Worm (Caenorhabditis elegans) whole organism, L4 larva: Measurements from ENCODE around the gene mtl-1.
A peak's percentile ranks its signal among the peaks of the same experiment; 100 is the strongest.

ENCODE experiments used
- F10B5.3 ChIP-seq: sonication (generic microtip); optimal IDR thresholded peaks from 2 replicates; lab custom pipeline; 2016; ENCODE audit warnings: mild to moderate bottlenecking, missing genetic modification characterization, missing compliant biosample characterization
- F26F4.8 ChIP-seq: fragments of 200-800 bp; sonication (Bioruptor generic); conservative IDR thresholded peaks from 2 replicates; pipeline ENCODE4 v1.3.6; 2022; ENCODE audit warnings: missing genetic modification characterization, missing compliant biosample characterization
- F37D6.2 ChIP-seq: sonication (generic microtip); optimal IDR thresholded peaks from 2 replicates; lab custom pipeline; 2016; ENCODE audit warnings: mild to moderate bottlenecking, missing genetic modification characterization, missing compliant biosample characterization
- F49E8.2 ChIP-seq: sonication (generic microtip); optimal IDR thresholded peaks from 2 replicates; lab custom pipeline; 2016; ENCODE audit warnings: missing compliant biosample characterization, mild to moderate bottlenecking, missing genetic modification characterization, borderline replicate concordance
- T26A8.4 ChIP-seq: fragments of 200-800 bp; sonication (Bioruptor generic); IDR thresholded peaks from 2 replicates; pipeline ENCODE4 v1.3.6; 2022; ENCODE audit warnings: missing genetic modification characterization, missing compliant biosample characterization
- Y105C5A.15 ChIP-seq: fragments of 200-800 bp; sonication (Bioruptor generic); IDR thresholded peaks from 2 replicates; pipeline ENCODE4 v1.3.6; 2022; ENCODE audit warnings: missing genetic modification characterization, missing compliant biosample characterization
- Y5F2A.4 ChIP-seq: fragments of 200-800 bp; sonication (Bioruptor generic); optimal IDR thresholded peaks from 2 replicates; lab custom pipeline; 2018; ENCODE audit warnings: mild to moderate bottlenecking, missing genetic modification characterization, missing compliant biosample characterization
- Y75B8A.6 ChIP-seq: fragments of 200-800 bp; sonication (Bioruptor generic); IDR thresholded peaks from 2 replicates; pipeline ENCODE4 v1.3.6; 2022; ENCODE audit warnings: missing genetic modification reagents, missing genetic modification characterization, missing compliant biosample characterization
- aha-1 ChIP-seq: fragments of 150-350 bp; peaks from one replicate; lab custom pipeline; 2014; ENCODE audit warnings: missing biosample characterization, missing genetic modification characterization
- aly-2 ChIP-seq: sonication (generic microtip); optimal IDR thresholded peaks from 2 replicates; lab custom pipeline; 2018; ENCODE audit warnings: missing biosample characterization, missing genetic modification characterization
- arid-1 ChIP-seq: fragments of 200-800 bp; sonication (Bioruptor generic); conservative IDR thresholded peaks from 2 replicates; pipeline ENCODE4 v1.3.6; 2022; ENCODE audit warnings: missing genetic modification reagents, missing genetic modification characterization, missing compliant biosample characterization
- ceh-20 ChIP-seq: fragments of 200-800 bp; sonication (Bioruptor generic); IDR thresholded peaks from 2 replicates; pipeline ENCODE4 v1.3.6; 2022; ENCODE audit warnings: missing genetic modification reagents, missing genetic modification characterization, missing compliant biosample characterization
- ceh-28 ChIP-seq: fragments of 150-350 bp; optimal IDR thresholded peaks from 2 replicates; lab custom pipeline; 2014; ENCODE audit warnings: missing biosample characterization, missing genetic modification reagents, missing genetic modification characterization
- ceh-32 ChIP-seq: sonication (generic microtip); optimal IDR thresholded peaks from 2 replicates; lab custom pipeline; 2016; ENCODE audit warnings: mild to moderate bottlenecking, missing genetic modification characterization, missing compliant biosample characterization; ENCODE audit not compliant: poor library complexity
- ceh-44 ChIP-seq: fragments of 200-800 bp; sonication (Bioruptor generic); IDR thresholded peaks from 2 replicates; pipeline ENCODE4 v1.3.6; 2022; ENCODE audit warnings: missing genetic modification reagents, missing genetic modification characterization, missing compliant biosample characterization
- daf-12 ChIP-seq: fragments of 150-350 bp; optimal IDR thresholded peaks from 2 replicates; lab custom pipeline; 2014; ENCODE audit warnings: missing biosample characterization, missing genetic modification reagents, missing genetic modification characterization
- daf-19 ChIP-seq: fragments of 200-800 bp; sonication (Bioruptor generic); conservative IDR thresholded peaks from 2 replicates; pipeline ENCODE4 v1.3.6; 2022; ENCODE audit warnings: missing genetic modification characterization, missing compliant biosample characterization
- dmd-6 ChIP-seq: fragments of 200-800 bp; sonication (Bioruptor generic); IDR thresholded peaks from 2 replicates; pipeline ENCODE4 v1.3.6; 2022; ENCODE audit warnings: missing genetic modification reagents, missing genetic modification characterization, missing compliant biosample characterization
- dmd-9 ChIP-seq: fragments of 200-800 bp; sonication (Bioruptor generic); IDR thresholded peaks from 2 replicates; pipeline ENCODE4 v1.3.6; 2022; ENCODE audit warnings: missing genetic modification reagents, missing genetic modification characterization, missing compliant biosample characterization
- dve-1 ChIP-seq: sonication (generic microtip); optimal IDR thresholded peaks from 2 replicates; lab custom pipeline; 2017; ENCODE audit warnings: antibody characterized with exemption, mild to moderate bottlenecking, missing genetic modification characterization, missing compliant biosample characterization; ENCODE audit not compliant: insufficient read depth
- egl-27 ChIP-seq: sonication (generic microtip); optimal IDR thresholded peaks from 3 replicates; lab custom pipeline; 2017; ENCODE audit warnings: missing biosample characterization, missing genetic modification reagents, missing genetic modification characterization
- egl-43 ChIP-seq: fragments of 200-800 bp; sonication (Bioruptor generic); IDR thresholded peaks from 2 replicates; pipeline ENCODE4 v1.3.6; 2022; ENCODE audit warnings: missing genetic modification reagents, missing genetic modification characterization, missing compliant biosample characterization
- fkh-10 ChIP-seq: fragments of 150-350 bp; optimal IDR thresholded peaks from 2 replicates; lab custom pipeline; 2014; ENCODE audit warnings: missing biosample characterization, missing genetic modification reagents, missing genetic modification characterization
- fos-1 ChIP-seq: fragments of 150-350 bp; optimal IDR thresholded peaks from 2 replicates; lab custom pipeline; 2014; ENCODE audit warnings: missing biosample characterization, missing genetic modification characterization
- hlh-30 ChIP-seq: sonication (generic microtip); optimal IDR thresholded peaks from 2 replicates; lab custom pipeline; 2017; ENCODE audit warnings: antibody characterized with exemption, mild to moderate bottlenecking, missing genetic modification characterization, missing compliant biosample characterization; ENCODE audit not compliant: insufficient read depth
- jun-1 ChIP-seq: fragments of 150-350 bp; optimal IDR thresholded peaks from 2 replicates; lab custom pipeline; 2014; ENCODE audit warnings: missing biosample characterization, missing genetic modification reagents, missing genetic modification characterization
- lim-7 ChIP-seq: fragments of 200-800 bp; sonication (Bioruptor generic); IDR thresholded peaks from 2 replicates; pipeline ENCODE4 v1.3.6; 2022; ENCODE audit warnings: missing genetic modification characterization, missing compliant biosample characterization
- lin-29 ChIP-seq: fragments of 200-800 bp; sonication (Bioruptor generic); IDR thresholded peaks from 2 replicates; pipeline ENCODE4 v1.3.6; 2022; ENCODE audit warnings: missing genetic modification reagents, missing genetic modification characterization, missing compliant biosample characterization
- lin-38 ChIP-seq: fragments of 200-800 bp; sonication (Bioruptor generic); IDR thresholded peaks from 2 replicates; pipeline ENCODE4 v1.3.6; 2022; ENCODE audit warnings: missing genetic modification reagents, missing genetic modification characterization, missing compliant biosample characterization
- lin-39 ChIP-seq: fragments of 150-350 bp; optimal IDR thresholded peaks from 2 replicates; lab custom pipeline; 2014; ENCODE audit warnings: missing biosample characterization, missing genetic modification reagents, missing genetic modification characterization
- lir-3 ChIP-seq: sonication (generic microtip); optimal IDR thresholded peaks from 2 replicates; lab custom pipeline; 2016; ENCODE audit warnings: mild to moderate bottlenecking, missing genetic modification characterization, missing compliant biosample characterization
- lsy-2 ChIP-seq, 2 experiments: fragments of 150-350 bp in 1 of 2; sonication (generic microtip) in 1 of 2; optimal IDR thresholded peaks; 2 replicates each; lab custom pipeline; 2014 to 2017; ENCODE audit warnings: missing biosample characterization in 2 of 2, missing genetic modification characterization in 2 of 2
- madf-5 ChIP-seq, 2 experiments: fragments of 200-800 bp; sonication (Bioruptor generic); IDR thresholded peaks; 2 replicates each; pipeline ENCODE4 v1.3.6; 2022; ENCODE audit warnings: missing compliant biosample characterization in 2 of 2, missing genetic modification characterization in 2 of 2
- madf-9 ChIP-seq: fragments of 200-800 bp; sonication (Bioruptor generic); conservative IDR thresholded peaks from 2 replicates; pipeline ENCODE4 v1.3.6; 2022; ENCODE audit warnings: missing genetic modification reagents, missing genetic modification characterization, missing compliant biosample characterization
- mdl-1 ChIP-seq, 2 experiments: fragments of 150-350 bp in 1 of 2; sonication (generic microtip) in 1 of 2; optimal IDR thresholded peaks; 2 replicates each; lab custom pipeline; 2014 to 2017; ENCODE audit warnings: missing biosample characterization in 2 of 2, missing genetic modification characterization in 2 of 2
- mdt-29 ChIP-seq: fragments of 200-800 bp; sonication (Bioruptor generic); IDR thresholded peaks from 2 replicates; pipeline ENCODE4 v1.3.6; 2022; ENCODE audit warnings: missing genetic modification reagents, missing genetic modification characterization, missing compliant biosample characterization
- mep-1 ChIP-seq: fragments of 150-350 bp; sonication (generic microtip); optimal IDR thresholded peaks from 3 replicates; lab custom pipeline; 2014; ENCODE audit warnings: missing biosample characterization, missing genetic modification characterization
- mxl-3 ChIP-seq: fragments of 200-800 bp; sonication (Bioruptor generic); optimal IDR thresholded peaks from 2 replicates; lab custom pipeline; 2018; ENCODE audit warnings: mild to moderate bottlenecking, missing genetic modification characterization, missing compliant biosample characterization
- nhr-237 ChIP-seq: sonication (generic microtip); optimal IDR thresholded peaks from 2 replicates; lab custom pipeline; 2017; ENCODE audit warnings: missing biosample characterization, missing genetic modification characterization
- nhr-25 ChIP-seq: sonication (generic microtip); optimal IDR thresholded peaks from 2 replicates; lab custom pipeline; 2017; ENCODE audit warnings: missing genetic modification characterization, mild to moderate bottlenecking, missing compliant biosample characterization, antibody characterized with exemption, moderate library complexity, borderline replicate concordance; ENCODE audit not compliant: insufficient read depth
- nhr-28 ChIP-seq: fragments of 150-350 bp; optimal IDR thresholded peaks from 2 replicates; lab custom pipeline; 2014; ENCODE audit warnings: missing biosample characterization, missing genetic modification characterization
- nhr-77 ChIP-seq: fragments of 150-350 bp; optimal IDR thresholded peaks from 2 replicates; lab custom pipeline; 2014; ENCODE audit warnings: missing biosample characterization, missing genetic modification characterization
- pha-4 ChIP-seq, 2 experiments: fragments of 150-350 bp in 1 of 2; fragments of 200-800 bp in 1 of 2; sonication (Bioruptor generic) in 1 of 2; IDR thresholded peaks in 1 of 2; optimal IDR thresholded peaks in 1 of 2; 2 replicates each; pipeline versions ENCODE4 v1.3.6 to Lab custom; 2014 to 2022; ENCODE audit warnings: missing genetic modification characterization in 2 of 2, missing genetic modification reagents in 2 of 2, missing biosample characterization in 1 of 2, missing compliant biosample characterization in 1 of 2
- pqm-1 ChIP-seq: sonication (generic microtip); optimal IDR thresholded peaks from 2 replicates; lab custom pipeline; 2017; ENCODE audit warnings: missing biosample characterization, missing genetic modification characterization
- rbr-2 ChIP-seq: sonication (generic microtip); optimal IDR thresholded peaks from 2 replicates; lab custom pipeline; 2016; ENCODE audit warnings: missing genotype, missing genetic modification characterization, missing compliant biosample characterization
- saeg-2 ChIP-seq: fragments of 200-800 bp; sonication (Bioruptor generic); IDR thresholded peaks from 2 replicates; pipeline ENCODE4 v1.3.6; 2022; ENCODE audit warnings: missing genetic modification reagents, missing genetic modification characterization, missing compliant biosample characterization
- skn-1 ChIP-seq: fragments of 150-350 bp; optimal IDR thresholded peaks from 2 replicates; lab custom pipeline; 2014; ENCODE audit warnings: missing biosample characterization, missing genetic modification characterization
- snpc-1.2 ChIP-seq: fragments of 200-800 bp; sonication (Bioruptor generic); IDR thresholded peaks from 2 replicates; pipeline ENCODE4 v1.3.6; 2022; ENCODE audit warnings: missing genetic modification reagents, missing genetic modification characterization, missing compliant biosample characterization
- tra-1 ChIP-seq: fragments of 200-800 bp; sonication (Bioruptor generic); IDR thresholded peaks from 2 replicates; pipeline ENCODE4 v1.3.6; 2022; ENCODE audit warnings: missing genetic modification reagents, missing genetic modification characterization, missing compliant biosample characterization
- unc-62 ChIP-seq, 3 experiments: fragments of 150-350 bp in 1 of 3; sonication (generic microtip); optimal IDR thresholded peaks in 2 of 3; peaks in 1 of 3; 1 replicate in 1 of 3; 2 replicates in 2 of 3; lab custom pipeline; 2014 to 2017; ENCODE audit warnings: missing biosample characterization in 3 of 3, missing genetic modification characterization in 3 of 3, missing genetic modification reagents in 3 of 3, missing genotype in 1 of 3
- zip-11 ChIP-seq: fragments of 200-800 bp; sonication (Bioruptor generic); IDR thresholded peaks from 2 replicates; pipeline ENCODE4 v1.3.6; 2022; ENCODE audit warnings: missing genetic modification characterization, missing compliant biosample characterization

The mtl-1 gene

DNA sequence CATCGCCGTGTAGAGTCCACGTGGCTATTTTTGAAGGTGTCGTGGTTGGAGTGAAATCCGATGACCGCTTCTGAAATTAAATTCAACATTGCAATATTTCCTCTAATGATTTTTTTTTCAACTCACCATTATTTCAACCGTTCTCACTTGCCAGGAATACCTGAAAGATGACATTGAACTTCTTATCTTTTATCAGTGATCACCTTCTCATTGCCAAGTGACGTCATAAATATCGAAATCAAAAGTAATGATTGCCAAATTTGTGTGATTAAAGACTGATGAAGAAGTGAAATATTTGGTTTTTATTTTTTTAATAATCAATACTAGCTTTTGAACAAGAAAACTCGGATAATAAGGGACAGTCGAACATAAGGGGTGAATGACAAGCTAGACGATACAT, 15.1 kb upstream of the mtl-1 start, which contains the start of gene W02F12.4 (continued):
- no peak for TF ChIP-seq aly-2
- TF ChIP-seq arid-1: no peak
- peak; percentile 44 for TF ChIP-seq hlh-30 (tag; lab: Kevin White, UChicago)
- TF ChIP-seq jun-1 (tag; lab: Kevin White, UChicago): no peak
- TF ChIP-seq pha-4 (GFP tag; IDR thresholded peaks at IDR 0.05; lab: Robert Waterston, UW): no peak
- no peak for TF ChIP-seq pha-4 (tag; optimal IDR thresholded peaks at IDR 0.05; lab: Kevin White, UChicago)
- TF ChIP-seq ceh-44 (GFP tag; lab: Robert Waterston, UW): no peak
- 0 out of 2 replicates have a peak, but pooled peaks have one; percentile 33 for TF ChIP-seq tra-1 (GFP tag; lab: Robert Waterston, UW)
- TF ChIP-seq lin-38: no peak
- no peak for TF ChIP-seq madf-9
- no peak for TF ChIP-seq rbr-2
- TF ChIP-seq saeg-2 (GFP tag; lab: Robert Waterston, UW): no peak
- TF ChIP-seq Y75B8A.6 (GFP tag; lab: Robert Waterston, UW): no peak
- no peak for TF ChIP-seq nhr-25 (tag; lab: Kevin White, UChicago)
- peak; percentile 58 for TF ChIP-seq mep-1 (tag; lab: Kevin White, UChicago)
- TF ChIP-seq aha-1 (tag; lab: Kevin White, UChicago): no peak
- TF ChIP-seq fkh-10: no peak
- TF ChIP-seq zip-11 (GFP tag; lab: Robert Waterston, UW): no peak
- TF ChIP-seq dmd-6 (GFP tag; lab: Robert Waterston, UW): peak; percentile 76
- no peak for TF ChIP-seq Y5F2A.4 (GFP tag; lab: Kevin White, UChicago)
- peak; percentile 84 for TF ChIP-seq pqm-1 (tag; lab: Kevin White, UChicago)
- no peak for TF ChIP-seq egl-43
- no peak for TF ChIP-seq unc-62 (GFP tag; optimal IDR thresholded peaks at IDR 0.05 in 1 of 2; lab: Kevin White, UChicago)
- no peak for TF ChIP-seq unc-62 (tag; optimal IDR thresholded peaks at IDR 0.05; lab: Kevin White, UChicago)
- TF ChIP-seq daf-12: no peak
- TF ChIP-seq mdl-1 (tag; optimal IDR thresholded peaks at IDR 0.05; lab: Kevin White, UChicago): no peak
- no peak for TF ChIP-seq nhr-237
- no peak for TF ChIP-seq madf-5 (GFP tag; IDR thresholded peaks at IDR 0.05; lab: Robert Waterston, UW)
- TF ChIP-seq ceh-32 (tag; lab: Kevin White, UChicago): no peak
- no peak for TF ChIP-seq fos-1 (tag; lab: Kevin White, UChicago)
- no peak for TF ChIP-seq egl-27
- TF ChIP-seq F10B5.3: no peak
- TF ChIP-seq dve-1 (tag; lab: Kevin White, UChicago): peak; percentile 81
- TF ChIP-seq dmd-9 (GFP tag; lab: Robert Waterston, UW): no peak
- TF ChIP-seq F37D6.2: no peak
- TF ChIP-seq Y105C5A.15 (GFP tag; lab: Robert Waterston, UW): no peak
- TF ChIP-seq ceh-28: no peak
- no peak for TF ChIP-seq F49E8.2
- TF ChIP-seq snpc-1.2 (GFP tag; lab: Robert Waterston, UW): no peak
- TF ChIP-seq nhr-77 (tag; lab: Kevin White, UChicago): peak; percentile 62
- TF ChIP-seq skn-1 (tag; lab: Kevin White, UChicago): no peak
- no peak for TF ChIP-seq lin-29 (GFP tag; lab: Robert Waterston, UW)
- no peak for TF ChIP-seq daf-19 (GFP tag; lab: Robert Waterston, UW)
- TF ChIP-seq lsy-2 (tag; optimal IDR thresholded peaks at IDR 0.05; lab: Kevin White, UChicago): peak in 1 of 2 experiments; percentile 48
- TF ChIP-seq lir-3 (tag; lab: Kevin White, UChicago): no peak
- TF ChIP-seq lim-7 (GFP tag; lab: Robert Waterston, UW): no peak
- no peak for TF ChIP-seq ceh-20 (GFP tag; lab: Robert Waterston, UW)
- TF ChIP-seq nhr-28 (tag; lab: Kevin White, UChicago): peak; percentile 66
- no peak for TF ChIP-seq mdt-29 (GFP tag; lab: Robert Waterston, UW)
- peak; percentile 39 for TF ChIP-seq mxl-3
- no peak for TF ChIP-seq F26F4.8 (GFP tag; lab: Robert Waterston, UW)
- TF ChIP-seq T26A8.4 (GFP tag; lab: Robert Waterston, UW): no peak
- TF ChIP-seq lin-39 (tag; lab: Kevin White, UChicago): no peak
